Worm (Caenorhabditis elegans) whole organism, L4/young adult: ENCODE results near the gene C09B9.4.

Source experiments
- dao-5 ChIP-seq: sonication (generic microtip); optimal IDR thresholded peaks from 2 replicates; lab custom pipeline; 2016; ENCODE audit warnings: missing genotype, missing genetic modification characterization, moderate library complexity, missing compliant biosample characterization
- him-1 ChIP-seq: sonication (generic microtip); optimal IDR thresholded peaks from 2 replicates; lab custom pipeline; 2016; ENCODE audit warnings: missing genotype, missing genetic modification reagents, missing genetic modification characterization, missing compliant biosample characterization

ce11 chrIV:5033276-5033675, at the start of gene C09B9.4:
- TF ChIP-seq him-1: no peak
- no peak for TF ChIP-seq dao-5 (tag; lab: Kevin White, UChicago)
